Fruit fly (Drosophila melanogaster): ENCODE results near the gene glob3.

Gene glob3

DNA sequence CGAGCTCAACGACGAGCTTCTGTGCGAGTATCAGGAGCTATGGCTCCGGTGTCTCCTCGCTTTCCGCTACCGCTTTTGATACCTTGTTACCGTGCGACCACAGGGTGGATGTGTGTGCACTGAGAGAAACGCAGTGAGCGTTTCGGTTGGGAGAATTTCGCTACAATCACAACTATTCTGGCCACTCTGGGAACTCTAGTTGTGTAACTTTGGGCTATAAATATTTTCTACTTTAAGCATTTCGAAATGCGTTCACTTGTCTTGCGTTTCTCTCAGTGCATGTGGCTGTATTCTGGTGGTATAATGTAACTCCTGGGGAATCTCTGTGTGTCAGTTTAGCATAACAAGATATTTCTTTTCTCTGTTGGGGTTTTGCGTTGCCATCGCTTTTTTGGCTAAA is 41.5 kb downstream of the glob3 start (continued):
- TF ChIP-seq svp (GFP tag): peak; percentile 64
- no peak for TF ChIP-seq Blimp-1 (GFP tag; optimal IDR thresholded peaks at IDR 0.05)
- no peak for TF ChIP-seq Gug (GFP tag; IDR thresholded peaks at IDR 0.05)
- peak; percentile 11; the same call in 1 of the 3 replicates for TF ChIP-seq CG6163 (GFP tag; IDR thresholded peaks at IDR 0.05)
- no peak for TF ChIP-seq Sox102F (GFP tag; optimal IDR thresholded peaks at IDR 0.05)
- no peak for TF ChIP-seq CG3919 (GFP tag; optimal IDR thresholded peaks at IDR 0.05)
- peak; percentile 6 for TF ChIP-seq fd59A (GFP tag; optimal IDR thresholded peaks at IDR 0.05)
- peak; percentile 3 for TF ChIP-seq CG31627 (GFP tag; optimal IDR thresholded peaks at IDR 0.05)
- no peak for TF ChIP-seq net (GFP tag; optimal IDR thresholded peaks at IDR 0.05)
- TF ChIP-seq spab (GFP tag; optimal IDR thresholded peaks at IDR 0.05): no peak
- no peak for TF ChIP-seq CG6808 (GFP tag; optimal IDR thresholded peaks at IDR 0.05)
- no peak for TF ChIP-seq Hr39 (GFP tag; optimal IDR thresholded peaks at IDR 0.05)
- TF ChIP-seq cyc (GFP tag; optimal IDR thresholded peaks at IDR 0.05): no peak
- TF ChIP-seq OdsH (GFP tag; optimal IDR thresholded peaks at IDR 0.05): peak; percentile 5
- TF ChIP-seq CG10631 (GFP tag; optimal IDR thresholded peaks at IDR 0.05): peak; percentile 34

DNA sequence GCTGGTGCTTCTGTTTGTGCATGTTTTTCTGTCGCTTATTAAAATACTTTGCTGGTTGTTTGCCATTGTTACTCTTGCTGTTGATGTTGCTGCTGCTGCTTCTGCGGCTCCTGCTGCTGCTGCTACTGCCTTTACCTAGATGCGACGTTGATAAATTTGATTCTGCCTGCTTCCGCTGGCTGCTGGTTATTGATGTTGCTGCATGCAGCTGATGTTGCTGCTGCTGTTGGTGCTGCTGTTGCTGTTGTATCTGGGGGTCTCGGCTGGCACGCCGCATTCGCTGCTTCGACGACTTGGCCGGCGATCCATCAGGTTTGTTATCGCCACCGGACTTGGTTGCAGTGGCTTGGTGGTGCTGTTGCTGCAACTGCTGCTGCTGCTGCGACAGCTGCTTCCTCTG is 47.5 kb downstream of the glob3 start:
- no peak for TF ChIP-seq CG8319 (GFP tag; optimal IDR thresholded peaks at IDR 0.05)
- no peak for TF ChIP-seq Smox (GFP tag; optimal IDR thresholded peaks at IDR 0.05)
- no peak for TF ChIP-seq dsx (GFP tag; optimal IDR thresholded peaks at IDR 0.05; ENCODE audit: poor library complexity, severe bottlenecking)
- no peak for TF ChIP-seq Blimp-1 (GFP tag; optimal IDR thresholded peaks at IDR 0.05)
- no peak for TF ChIP-seq CG3919 (GFP tag; optimal IDR thresholded peaks at IDR 0.05)
- no peak for TF ChIP-seq fkh (GFP tag; optimal IDR thresholded peaks at IDR 0.05)
- TF ChIP-seq svp (GFP tag): no peak
- TF ChIP-seq CG11762 (GFP tag; optimal IDR thresholded peaks at IDR 0.05; ENCODE audit: insufficient read depth): no peak
- no peak for TF ChIP-seq CG6276 (GFP tag; optimal IDR thresholded peaks at IDR 0.05)

DNA sequence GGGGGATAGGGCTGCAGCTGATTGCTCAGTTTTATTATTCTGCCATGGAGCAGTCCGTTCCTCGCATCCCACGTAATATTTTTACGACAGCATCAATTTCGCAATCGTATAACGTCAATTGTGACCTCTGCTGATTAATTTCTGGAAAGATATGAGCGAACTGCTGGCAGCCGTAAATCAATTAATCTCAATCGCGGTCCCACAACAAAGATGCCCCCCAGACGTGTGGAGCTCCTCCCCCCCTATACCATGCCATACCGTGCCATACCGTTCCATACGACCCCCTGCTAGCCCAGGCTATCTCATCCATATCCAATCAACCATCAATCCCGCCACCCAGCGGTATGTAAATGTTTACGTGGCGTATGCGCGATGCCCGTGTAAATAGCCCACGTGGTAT is 51.4 kb downstream of the glob3 start:
- TF ChIP-seq svp (GFP tag) (peak; percentile 98), eg (GFP tag; IDR thresholded peaks at IDR 0.05) (no peak), Sox15 (GFP tag; optimal IDR thresholded peaks at IDR 0.05) (no peak), CG8632 (GFP tag; optimal IDR thresholded peaks at IDR 0.05) (no peak), dsx (GFP tag; optimal IDR thresholded peaks at IDR 0.05; ENCODE audit: poor library complexity, severe bottlenecking) (no peak)

Measured in whole organism, prepupa.